Fruit fly (Drosophila melanogaster) whole organism, embryonic: ENCODE results near the gene Fgop2.
A peak's percentile ranks its signal among the peaks of the same experiment; 100 is the strongest.

Experiments used
- Aef1 ChIP-seq: fragments of 200-800 bp; sonication (Bioruptor generic); IDR thresholded peaks from 3 replicates; pipeline ENCODE4 v1.3.6; 2022; ENCODE audit warnings: missing biosample characterization, missing genetic modification characterization
- Bgb ChIP-seq: fragments of 200-800 bp; sonication (Bioruptor generic); IDR thresholded peaks from 2 replicates; pipeline ENCODE4 v1.3.6; 2022; ENCODE audit warnings: missing biosample characterization, missing genetic modification characterization; ENCODE audit not compliant: partially characterized antibody
- CG10431 ChIP-seq: fragments of 200-800 bp; sonication (Bioruptor generic); optimal IDR thresholded peaks from 3 replicates; lab custom pipeline; 2018; ENCODE audit warnings: missing biosample characterization, mild to moderate bottlenecking, missing genetic modification characterization
- CG12942 ChIP-seq: fragments of 200-800 bp; sonication (Bioruptor generic); optimal IDR thresholded peaks from 3 replicates; lab custom pipeline; 2016; ENCODE audit warnings: missing biosample characterization, missing genetic modification characterization
- CG13123 ChIP-seq: fragments of 200-800 bp; sonication (Bioruptor generic); optimal IDR thresholded peaks from 2 replicates; lab custom pipeline; 2016; ENCODE audit warnings: missing biosample characterization, missing genetic modification characterization
- CG13424 ChIP-seq: fragments of 200-800 bp; sonication (Bioruptor generic); optimal IDR thresholded peaks from 2 replicates; lab custom pipeline; 2019; ENCODE audit warnings: missing biosample characterization, mild to moderate bottlenecking, missing genetic modification characterization, moderate library complexity
- CG14014 ChIP-seq: fragments of 200-800 bp; sonication (Bioruptor generic); IDR thresholded peaks from 2 replicates; pipeline ENCODE4 v1.3.6; 2022; ENCODE audit warnings: missing biosample characterization, missing genetic modification characterization
- CG14050 ChIP-seq: fragments of 200-800 bp; sonication (Bioruptor generic); IDR thresholded peaks from 3 replicates; pipeline ENCODE4 v1.3.6; 2022; ENCODE audit warnings: missing biosample characterization, missing genetic modification characterization
- CG14667 ChIP-seq: fragments of 200-800 bp; sonication (Bioruptor generic); IDR thresholded peaks from 2 replicates; pipeline ENCODE4 v1.3.6; 2022; ENCODE audit warnings: missing biosample characterization, missing genetic modification characterization
- CG15696 ChIP-seq: fragments of 200-800 bp; sonication (Bioruptor generic); optimal IDR thresholded peaks from 2 replicates; lab custom pipeline; 2019; ENCODE audit warnings: missing biosample characterization, mild to moderate bottlenecking, missing genetic modification characterization, moderate library complexity
- CG17359 ChIP-seq: fragments of 200-800 bp; sonication (Bioruptor generic); optimal IDR thresholded peaks from 3 replicates; lab custom pipeline; 2018; ENCODE audit warnings: missing biosample characterization, mild to moderate bottlenecking, missing genetic modification characterization, moderate library complexity
- CG18011 ChIP-seq: fragments of 200-800 bp; sonication (Bioruptor generic); optimal IDR thresholded peaks from 2 replicates; lab custom pipeline; 2017; ENCODE audit warnings: missing biosample characterization, missing genetic modification characterization, mild to moderate bottlenecking, moderate library complexity, missing genotype
- CG2129 ChIP-seq: fragments of 200-800 bp; sonication (Bioruptor generic); IDR thresholded peaks from 2 replicates; pipeline ENCODE4 v1.3.6; 2022; ENCODE audit warnings: missing biosample characterization, missing genetic modification characterization; ENCODE audit not compliant: partially characterized antibody
- CG2678 ChIP-seq: fragments of 200-800 bp; sonication (Bioruptor generic); optimal IDR thresholded peaks from 3 replicates; lab custom pipeline; 2019; ENCODE audit warnings: missing biosample characterization, mild to moderate bottlenecking, missing genetic modification characterization, moderate library complexity
- CG3065 ChIP-seq: fragments of 200-800 bp; sonication (Bioruptor generic); optimal IDR thresholded peaks from 2 replicates; lab custom pipeline; 2016; ENCODE audit warnings: missing biosample characterization, missing genetic modification characterization
- CG31365 ChIP-seq: fragments of 200-800 bp; sonication (Bioruptor generic); optimal IDR thresholded peaks from 2 replicates; lab custom pipeline; 2018; ENCODE audit warnings: missing biosample characterization, mild to moderate bottlenecking, missing genetic modification characterization
- CG3163 ChIP-seq: fragments of 200-800 bp; sonication (Bioruptor generic); optimal IDR thresholded peaks from 3 replicates; lab custom pipeline; 2016; ENCODE audit warnings: missing biosample characterization, missing genetic modification characterization
- CG32772 ChIP-seq: fragments of 200-800 bp; sonication (Bioruptor generic); IDR thresholded peaks from 2 replicates; pipeline ENCODE4 v1.3.6; 2022; ENCODE audit warnings: missing biosample characterization, missing genetic modification characterization
- CG33213 ChIP-seq: fragments of 200-800 bp; sonication (Bioruptor generic); optimal IDR thresholded peaks from 3 replicates; lab custom pipeline; 2016; ENCODE audit warnings: missing biosample characterization, missing genetic modification characterization
- CG34224 ChIP-seq: fragments of 200-800 bp; sonication (Bioruptor generic); IDR thresholded peaks from 3 replicates; pipeline ENCODE4 v1.3.6; 2022; ENCODE audit warnings: missing biosample characterization, missing genetic modification characterization; ENCODE audit not compliant: partially characterized antibody
- CG4360 ChIP-seq: fragments of 200-800 bp; sonication (Bioruptor generic); IDR thresholded peaks from 2 replicates; pipeline ENCODE4 v1.3.6; 2022; ENCODE audit warnings: missing biosample characterization, missing genetic modification characterization
- CG7987 ChIP-seq: fragments of 200-800 bp; sonication (Bioruptor generic); optimal IDR thresholded peaks from 2 replicates; lab custom pipeline; 2018; ENCODE audit warnings: missing biosample characterization, mild to moderate bottlenecking, missing genetic modification characterization, moderate library complexity
- CG8478 ChIP-seq: fragments of >200 bp; optimal IDR thresholded peaks from 2 replicates; lab custom pipeline; 2018
- E2f2 ChIP-seq: fragments of 200-800 bp; sonication (Bioruptor generic); IDR thresholded peaks from 2 replicates; pipeline ENCODE4 v1.3.6; 2022; ENCODE audit warnings: missing biosample characterization, missing genetic modification characterization
- Hmx ChIP-seq: fragments of 200-800 bp; sonication (Bioruptor generic); optimal IDR thresholded peaks from 2 replicates; lab custom pipeline; 2016; ENCODE audit warnings: missing biosample characterization, missing genetic modification characterization
- Hr78 ChIP-seq, 2 experiments: fragments of 200-800 bp in 1 of 2; fragments of >200 bp in 1 of 2; sonication (Bioruptor generic) in 1 of 2; optimal IDR thresholded peaks; 2 replicates each; lab custom pipeline; 2017 to 2019; ENCODE audit warnings: missing biosample characterization in 2 of 2, missing genetic modification characterization in 2 of 2, mild to moderate bottlenecking in 1 of 2, moderate library complexity in 1 of 2
- Jarid2 ChIP-seq: fragments of 200-800 bp; sonication (Bioruptor generic); optimal IDR thresholded peaks from 3 replicates; lab custom pipeline; 2017; ENCODE audit warnings: mild to moderate bottlenecking, missing biosample characterization, missing genetic modification reagents, missing genetic modification characterization
- Myb ChIP-seq: fragments of 200-800 bp; sonication (Bioruptor generic); optimal IDR thresholded peaks from 2 replicates; lab custom pipeline; 2016; ENCODE audit warnings: missing biosample characterization, missing genetic modification characterization
- Nf-YB ChIP-seq: fragments of 200-800 bp; sonication (Bioruptor generic); optimal IDR thresholded peaks from 3 replicates; lab custom pipeline; 2019; ENCODE audit warnings: missing biosample characterization, mild to moderate bottlenecking, missing genetic modification characterization, moderate library complexity
- Nf-YC ChIP-seq: fragments of 200-800 bp; optimal IDR thresholded peaks from 3 replicates; lab custom pipeline; 2019; ENCODE audit warnings: missing biosample characterization, mild to moderate bottlenecking, missing genetic modification characterization, moderate library complexity
- Side ChIP-seq: fragments of 200-800 bp; sonication (Bioruptor generic); optimal IDR thresholded peaks from 2 replicates; lab custom pipeline; 2016; ENCODE audit warnings: missing biosample characterization, missing genetic modification characterization
- dmrt99B ChIP-seq: fragments of 200-800 bp; sonication (Bioruptor generic); optimal IDR thresholded peaks from 2 replicates; lab custom pipeline; 2018; ENCODE audit warnings: missing biosample characterization, mild to moderate bottlenecking, missing genetic modification characterization, moderate library complexity
- en ChIP-seq: fragments of 200-800 bp; sonication (Bioruptor generic); optimal IDR thresholded peaks from 2 replicates; lab custom pipeline; 2016; ENCODE audit warnings: missing biosample characterization, missing genetic modification characterization
- fd3F ChIP-seq: fragments of 200-800 bp; sonication (Bioruptor generic); optimal IDR thresholded peaks from 2 replicates; lab custom pipeline; 2018; ENCODE audit warnings: missing biosample characterization, mild to moderate bottlenecking, missing genetic modification characterization, moderate library complexity
- gce ChIP-seq: fragments of 200-800 bp; sonication (Bioruptor generic); IDR thresholded peaks from 3 replicates; pipeline ENCODE4 v1.3.6; 2022; ENCODE audit warnings: missing biosample characterization, missing genetic modification characterization
- gfzf ChIP-seq: fragments of 200-800 bp; sonication (Bioruptor generic); optimal IDR thresholded peaks from 2 replicates; lab custom pipeline; 2016; ENCODE audit warnings: missing biosample characterization, mild to moderate bottlenecking, missing genetic modification characterization, moderate library complexity
- grn ChIP-seq: fragments of 200-800 bp; sonication (Bioruptor generic); optimal IDR thresholded peaks from 3 replicates; lab custom pipeline; 2017; ENCODE audit warnings: missing biosample characterization, missing genetic modification characterization
- hbn ChIP-seq: fragments of 200-800 bp; sonication (Bioruptor generic); IDR thresholded peaks from 2 replicates; pipeline ENCODE4 v1.3.6; 2022; ENCODE audit warnings: missing biosample characterization, missing genetic modification characterization; ENCODE audit not compliant: partially characterized antibody
- lmd ChIP-seq: fragments of 200-800 bp; sonication (Bioruptor generic); IDR thresholded peaks from 2 replicates; pipeline ENCODE4 v1.3.6; 2022; ENCODE audit warnings: missing biosample characterization, missing genetic modification characterization
- lola ChIP-seq, 3 experiments: fragments of >200 bp in 2 of 3; fragments of 200-800 bp in 1 of 3; sonication (Bioruptor generic) in 1 of 3; optimal IDR thresholded peaks; 2 replicates each; lab custom pipeline; 2017 to 2019; ENCODE audit warnings: missing biosample characterization in 3 of 3, missing genetic modification characterization in 3 of 3, mild to moderate bottlenecking in 1 of 3, moderate library complexity in 1 of 3
- luna ChIP-seq: fragments of 200-800 bp; sonication (Bioruptor generic); optimal IDR thresholded peaks from 2 replicates; lab custom pipeline; 2016; ENCODE audit warnings: missing biosample characterization, missing genetic modification characterization
- nau ChIP-seq: fragments of 200-800 bp; sonication (Bioruptor generic); optimal IDR thresholded peaks from 3 replicates; lab custom pipeline; 2017; ENCODE audit warnings: missing biosample characterization, mild to moderate bottlenecking, missing genetic modification characterization, missing genetic modification reagents
- nerfin-1 ChIP-seq: fragments of 200-800 bp; sonication (Bioruptor generic); optimal IDR thresholded peaks from 3 replicates; lab custom pipeline; 2019; ENCODE audit warnings: missing biosample characterization, mild to moderate bottlenecking, missing genetic modification characterization, moderate library complexity
- pan ChIP-seq, 4 experiments: fragments of >200 bp in 3 of 4; fragments of 200-800 bp in 1 of 4; sonication (Bioruptor generic) in 1 of 4; optimal IDR thresholded peaks in 3 of 4; IDR thresholded peaks in 1 of 4; 2 replicates each; pipeline versions ENCODE4 v1.3.6 to Lab custom; 2017 to 2022; ENCODE audit warnings: missing biosample characterization in 2 of 4, missing genetic modification characterization in 2 of 4, mixed read lengths in 1 of 4
- pita ChIP-seq: fragments of 200-800 bp; sonication (Bioruptor generic); optimal IDR thresholded peaks from 2 replicates; lab custom pipeline; 2017; ENCODE audit warnings: missing biosample characterization, mild to moderate bottlenecking, missing genetic modification characterization
- ro ChIP-seq: fragments of 200-800 bp; sonication (Bioruptor generic); IDR thresholded peaks from 2 replicates; pipeline ENCODE4 v1.3.6; 2022; ENCODE audit warnings: missing biosample characterization, missing genetic modification characterization
- salm ChIP-seq: fragments of 200-800 bp; sonication (Bioruptor generic); optimal IDR thresholded peaks from 2 replicates; lab custom pipeline; 2018; ENCODE audit warnings: missing biosample characterization, mild to moderate bottlenecking, missing genetic modification characterization
- sisA ChIP-seq: fragments of 200-800 bp; sonication (Bioruptor generic); IDR thresholded peaks from 2 replicates; pipeline ENCODE4 v1.3.6; 2022; ENCODE audit warnings: missing biosample characterization, missing genetic modification characterization
- tll ChIP-seq, 2 experiments: fragments of 200-800 bp in 1 of 2; fragments of >200 bp in 1 of 2; sonication (Bioruptor generic) in 1 of 2; optimal IDR thresholded peaks; 2 replicates each; lab custom pipeline; 2017 to 2019; ENCODE audit warnings: missing biosample characterization in 2 of 2, missing genetic modification characterization in 2 of 2, mild to moderate bottlenecking in 1 of 2, moderate library complexity in 1 of 2
- unpg ChIP-seq: fragments of 200-800 bp; sonication (Bioruptor generic); optimal IDR thresholded peaks from 3 replicates; lab custom pipeline; 2018; ENCODE audit warnings: missing biosample characterization, mild to moderate bottlenecking, missing genetic modification characterization, moderate library complexity

Gene Fgop2

dm6 chr2L:6907761-6908160 lies 37.3 kb downstream of the Fgop2 start, which contains the start of the genes Polr1F and Rat1 (continued):
- TF ChIP-seq CG14667 (GFP tag; lab: Robert Waterston, UW), result no peak
- no peak for TF ChIP-seq sisA (GFP tag; lab: Robert Waterston, UW)
- TF ChIP-seq Hr78 (GFP tag; optimal IDR thresholded peaks at IDR 0.05; lab: Kevin White, UChicago), result no peak
- no peak for TF ChIP-seq salm (tag; lab: Kevin White, UChicago)
- TF ChIP-seq lmd, result 0 out of 2 replicates have a peak, but pooled peaks have one; percentile 8
- peak; percentile 63 for TF ChIP-seq E2f2 (GFP tag; lab: Robert Waterston, UW)
- no peak for TF ChIP-seq CG31365 (tag; lab: Kevin White, UChicago)
- no peak for TF ChIP-seq CG3163 (GFP tag; lab: Kevin White, UChicago)
- peak; percentile 17 for TF ChIP-seq CG18011 (GFP tag; lab: Kevin White, UChicago)
- TF ChIP-seq CG32772 (GFP tag; lab: Robert Waterston, UW), result no peak
- no peak for TF ChIP-seq CG4360 (GFP tag; lab: Robert Waterston, UW)
- TF ChIP-seq CG34224 (GFP tag; lab: Robert Waterston, UW), result 0 out of 3 replicates have a peak, but pooled peaks have one; percentile 18
- TF ChIP-seq dmrt99B (tag; lab: Kevin White, UChicago), result no peak
- no peak for TF ChIP-seq lola (GFP tag; optimal IDR thresholded peaks at IDR 0.05; lab: Kevin White, UChicago)
- TF ChIP-seq unpg (GFP tag; lab: Kevin White, UChicago), result no peak
- no peak for TF ChIP-seq luna
- TF ChIP-seq CG13424 (tag; lab: Kevin White, UChicago), result peak; percentile 13
- TF ChIP-seq Side (GFP tag; lab: Kevin White, UChicago), result no peak
- no peak for TF ChIP-seq CG10431 (GFP tag; lab: Kevin White, UChicago)
- no peak for TF ChIP-seq hbn (GFP tag; lab: Robert Waterston, UW)
- TF ChIP-seq ro (GFP tag; lab: Robert Waterston, UW), result no peak
- no peak for TF ChIP-seq nau
- no peak for TF ChIP-seq CG2678 (tag; lab: Kevin White, UChicago)
- no peak for TF ChIP-seq Jarid2 (GFP tag; lab: Kevin White, UChicago)
- no peak for TF ChIP-seq CG8478 (lab: Kevin White, UChicago)
- TF ChIP-seq CG3065 (GFP tag; lab: Kevin White, UChicago), result no peak
- TF ChIP-seq grn, result no peak
- TF ChIP-seq gfzf, result peak; percentile 70
- TF ChIP-seq gce (GFP tag; lab: Robert Waterston, UW), result no peak
- TF ChIP-seq CG14050, result no peak
- TF ChIP-seq CG13123 (GFP tag; lab: Kevin White, UChicago), result no peak
- TF ChIP-seq CG14014, result no peak
- TF ChIP-seq tll (GFP tag; optimal IDR thresholded peaks at IDR 0.05; lab: Kevin White, UChicago), result no peak
- TF ChIP-seq Nf-YB (GFP tag; lab: Kevin White, UChicago), result no peak
- TF ChIP-seq CG15696 (tag; lab: Kevin White, UChicago), result peak; percentile 23
- TF ChIP-seq CG7987, result no peak
- TF ChIP-seq Bgb (GFP tag; lab: Robert Waterston, UW), result no peak
- peak; percentile 3 for TF ChIP-seq CG12942
- no peak for TF ChIP-seq pita (GFP tag; lab: Kevin White, UChicago)
- no peak for TF ChIP-seq Nf-YC (tag; lab: Kevin White, UChicago)
- no peak for TF ChIP-seq Aef1
- peak; percentile 7 for TF ChIP-seq Myb (GFP tag; lab: Kevin White, UChicago)
- TF ChIP-seq CG17359 (tag; lab: Kevin White, UChicago), result no peak
- no peak for TF ChIP-seq Hmx (GFP tag; lab: Kevin White, UChicago)
- peak; percentile 55 for TF ChIP-seq nerfin-1 (tag; lab: Kevin White, UChicago)
- no peak for TF ChIP-seq en (GFP tag; lab: Kevin White, UChicago)
- TF ChIP-seq fd3F (GFP tag; lab: Kevin White, UChicago), result no peak
- TF ChIP-seq CG33213 (GFP tag; lab: Kevin White, UChicago), result peak; percentile 38
- no peak for TF ChIP-seq CG2129
- TF ChIP-seq pan (optimal IDR thresholded peaks at IDR 0.05; lab: Kevin White, UChicago), result no peak
- no peak for TF ChIP-seq pan (GFP tag; optimal IDR thresholded peaks at IDR 0.05 in 1 of 2, IDR thresholded peaks at IDR 0.05 in 1 of 2)
